Fruit fly (Drosophila melanogaster): Measurements from ENCODE around the gene Ugt304A1.

Ugt304A1 gene

dm6 chr3R:11200042-11200884 lies 25.1 kb upstream of the Ugt304A1 start (continued):
- no peak for TF ChIP-seq sima (GFP tag; optimal IDR thresholded peaks at IDR 0.05)
- TF ChIP-seq vfl (GFP tag; optimal IDR thresholded peaks at IDR 0.05), result no peak
- no peak for TF ChIP-seq CG3838 (GFP tag; optimal IDR thresholded peaks at IDR 0.05)
- TF ChIP-seq CG12071 (GFP tag; optimal IDR thresholded peaks at IDR 0.05), result peak; percentile 2
- peak; percentile 48 for TF ChIP-seq HmgZ (tag; optimal IDR thresholded peaks at IDR 0.05)
- TF ChIP-seq chif (GFP tag; optimal IDR thresholded peaks at IDR 0.05), result no peak
- no peak for TF ChIP-seq gcm (GFP tag; optimal IDR thresholded peaks at IDR 0.05)
- TF ChIP-seq sob (GFP tag; IDR thresholded peaks at IDR 0.05), result no peak
- TF ChIP-seq Asciz (GFP tag; optimal IDR thresholded peaks at IDR 0.05), result no peak
- peak; percentile 9 for TF ChIP-seq wek (GFP tag; optimal IDR thresholded peaks at IDR 0.05)
- TF ChIP-seq Sox100B (GFP tag; optimal IDR thresholded peaks at IDR 0.05), result peak; percentile 30
- TF ChIP-seq CG7745 (tag; optimal IDR thresholded peaks at IDR 0.05), result no peak
- no peak for TF ChIP-seq CG12391 (tag; optimal IDR thresholded peaks at IDR 0.05)
- no peak for TF ChIP-seq CG3726 (GFP tag; IDR thresholded peaks at IDR 0.05)
- TF ChIP-seq NC2β (GFP tag; optimal IDR thresholded peaks at IDR 0.05), result no peak
- TF ChIP-seq Jarid2 (GFP tag; optimal IDR thresholded peaks at IDR 0.05), result peak; percentile 35
- no peak for TF ChIP-seq schlank (tag; optimal IDR thresholded peaks at IDR 0.05)
- TF ChIP-seq CrebB (tag; optimal IDR thresholded peaks at IDR 0.05), result no peak
- TF ChIP-seq CG11456 (GFP tag; IDR thresholded peaks at IDR 0.05), result 0 out of 3 replicates have a peak, but pooled peaks have one; percentile 36
- no peak for TF ChIP-seq CG16813 (GFP tag; IDR thresholded peaks at IDR 0.05; ENCODE audit: partially characterized antibody)
- peak; percentile 42; the same call in 1 of the 2 replicates for TF ChIP-seq CG7372 (GFP tag; IDR thresholded peaks at IDR 0.05)
- no peak for TF ChIP-seq klu (GFP tag; IDR thresholded peaks at IDR 0.05)
- no peak for TF ChIP-seq pzg (GFP tag; optimal IDR thresholded peaks at IDR 0.05)
- TF ChIP-seq dati (GFP tag; IDR thresholded peaks at IDR 0.05), result no peak
- no peak for TF ChIP-seq C15 (GFP tag; IDR thresholded peaks at IDR 0.05)
- TF ChIP-seq ind (GFP tag; optimal IDR thresholded peaks at IDR 0.05), result no peak
- no peak for TF ChIP-seq Ptx1 (GFP tag; IDR thresholded peaks at IDR 0.05)
- no peak for TF ChIP-seq jigr1 (GFP tag; IDR thresholded peaks at IDR 0.05)
- TF ChIP-seq ewg (GFP tag; optimal IDR thresholded peaks at IDR 0.05), result peak; percentile 16
- no peak for TF ChIP-seq Bdp1 (GFP tag; optimal IDR thresholded peaks at IDR 0.05)
- TF ChIP-seq CG1529 (GFP tag; optimal IDR thresholded peaks at IDR 0.05), result peak; percentile 27
- peak; percentile 30 for TF ChIP-seq CG10543 (GFP tag; optimal IDR thresholded peaks at IDR 0.05)
- no peak for TF ChIP-seq CG7963 (GFP tag; IDR thresholded peaks at IDR 0.05; ENCODE audit: partially characterized antibody)
- TF ChIP-seq pfk (GFP tag; optimal IDR thresholded peaks at IDR 0.05), result no peak
- no peak for TF ChIP-seq btn (GFP tag; optimal IDR thresholded peaks at IDR 0.05)
- peak; percentile 41 for TF ChIP-seq Vsx1 (GFP tag; optimal IDR thresholded peaks at IDR 0.05)
- TF ChIP-seq ATbp (GFP tag; optimal IDR thresholded peaks at IDR 0.05), result peak; percentile 46
- TF ChIP-seq Awh (GFP tag; IDR thresholded peaks at IDR 0.05), result no peak
- TF ChIP-seq ap (GFP tag; IDR thresholded peaks at IDR 0.05), result no peak
- no peak for TF ChIP-seq Eip74EF (GFP tag; optimal IDR thresholded peaks at IDR 0.05)
- no peak for TF ChIP-seq Adf1 (GFP tag; IDR thresholded peaks at IDR 0.05)
- no peak for TF ChIP-seq CG18764 (GFP tag; optimal IDR thresholded peaks at IDR 0.05)
- no peak for TF ChIP-seq CG3163 (GFP tag; optimal IDR thresholded peaks at IDR 0.05)
- TF ChIP-seq CG17385 (GFP tag; optimal IDR thresholded peaks at IDR 0.05), result peak; percentile 41
- no peak for TF ChIP-seq Blimp-1 (GFP tag; optimal IDR thresholded peaks at IDR 0.05)
- no peak; the same call in 1 of the 2 replicates for TF ChIP-seq CG4404 (GFP tag; IDR thresholded peaks at IDR 0.05)
- no peak for TF ChIP-seq dpn (GFP tag; optimal IDR thresholded peaks at IDR 0.05)
- TF ChIP-seq shn (GFP tag; optimal IDR thresholded peaks at IDR 0.05), result no peak
- no peak for TF ChIP-seq ken (GFP tag; IDR thresholded peaks at IDR 0.05)
